Fruit fly (Drosophila melanogaster) whole organism, embryonic: ENCODE measurements around the gene CG10341.

Experiments used
- CG10267 ChIP-seq: fragments of 200-800 bp; sonication (Bioruptor generic); optimal IDR thresholded peaks from 2 replicates; lab custom pipeline; 2018; ENCODE audit warnings: missing biosample characterization, mild to moderate bottlenecking, missing genetic modification characterization, moderate library complexity
- CG10462 ChIP-seq: fragments of 200-800 bp; sonication (Bioruptor generic); optimal IDR thresholded peaks from 2 replicates; lab custom pipeline; 2016; ENCODE audit warnings: missing biosample characterization, missing genetic modification characterization
- CG10654 ChIP-seq: fragments of 200-800 bp; sonication (Bioruptor generic); optimal IDR thresholded peaks from 2 replicates; lab custom pipeline; 2016; ENCODE audit warnings: missing biosample characterization, missing genetic modification characterization
- CG12299 ChIP-seq: fragments of 200-800 bp; sonication (Bioruptor generic); optimal IDR thresholded peaks from 2 replicates; lab custom pipeline; 2018; ENCODE audit warnings: missing biosample characterization, mild to moderate bottlenecking, missing genetic modification characterization
- CG13123 ChIP-seq: fragments of 200-800 bp; sonication (Bioruptor generic); optimal IDR thresholded peaks from 2 replicates; lab custom pipeline; 2016; ENCODE audit warnings: missing biosample characterization, missing genetic modification characterization
- CG13296 ChIP-seq: fragments of 200-800 bp; sonication (Bioruptor generic); optimal IDR thresholded peaks from 3 replicates; lab custom pipeline; 2018; ENCODE audit warnings: missing biosample characterization, mild to moderate bottlenecking, missing genetic modification characterization
- CG13775 ChIP-seq: fragments of 200-800 bp; sonication (Bioruptor generic); optimal IDR thresholded peaks from 3 replicates; lab custom pipeline; 2017; ENCODE audit warnings: missing biosample characterization, mild to moderate bottlenecking, missing genetic modification characterization
- CG14965 ChIP-seq: fragments of 200-800 bp; sonication (Bioruptor generic); optimal IDR thresholded peaks from 2 replicates; lab custom pipeline; 2016; ENCODE audit warnings: missing biosample characterization, missing genetic modification characterization, borderline replicate concordance
- CG18262 ChIP-seq: fragments of 200-800 bp; optimal IDR thresholded peaks from 3 replicates; lab custom pipeline; 2019; ENCODE audit warnings: missing biosample characterization, mild to moderate bottlenecking, missing genetic modification characterization, moderate library complexity
- CG18764 ChIP-seq: fragments of 200-800 bp; sonication (Bioruptor generic); optimal IDR thresholded peaks from 3 replicates; lab custom pipeline; 2016; ENCODE audit warnings: missing biosample characterization, missing genetic modification characterization
- CG2875 ChIP-seq: fragments of 200-800 bp; sonication (Bioruptor generic); optimal IDR thresholded peaks from 2 replicates; lab custom pipeline; 2017; ENCODE audit warnings: missing biosample characterization, mild to moderate bottlenecking, missing genetic modification characterization, missing genetic modification reagents
- CG30403 ChIP-seq: fragments of 200-800 bp; sonication (Bioruptor generic); optimal IDR thresholded peaks from 3 replicates; lab custom pipeline; 2016; ENCODE audit warnings: missing biosample characterization, missing genetic modification characterization
- CG31388 ChIP-seq: fragments of 200-800 bp; sonication (Bioruptor generic); optimal IDR thresholded peaks from 2 replicates; lab custom pipeline; 2016; ENCODE audit warnings: missing biosample characterization, missing genetic modification characterization
- CG32532 ChIP-seq: fragments of 200-800 bp; sonication (Bioruptor generic); IDR thresholded peaks from 2 replicates; pipeline ENCODE4 v1.3.6; 2022; ENCODE audit warnings: missing biosample characterization, missing genetic modification characterization
- CG33213 ChIP-seq: fragments of 200-800 bp; sonication (Bioruptor generic); optimal IDR thresholded peaks from 3 replicates; lab custom pipeline; 2016; ENCODE audit warnings: missing biosample characterization, missing genetic modification characterization
- CG34224 ChIP-seq: fragments of 200-800 bp; sonication (Bioruptor generic); IDR thresholded peaks from 3 replicates; pipeline ENCODE4 v1.3.6; 2022; ENCODE audit warnings: missing biosample characterization, missing genetic modification characterization; ENCODE audit not compliant: partially characterized antibody
- CG3726 ChIP-seq: fragments of 200-800 bp; sonication (Bioruptor generic); IDR thresholded peaks from 3 replicates; pipeline ENCODE4, ENCODE4 v1.3.6; 2022; ENCODE audit warnings: missing biosample characterization, missing genetic modification characterization
- CG6765 ChIP-seq: fragments of 200-800 bp; sonication (Bioruptor generic); optimal IDR thresholded peaks from 3 replicates; lab custom pipeline; 2017; ENCODE audit warnings: missing biosample characterization, mild to moderate bottlenecking, missing genetic modification characterization
- CG6854 ChIP-seq: fragments of 200-800 bp; sonication (Bioruptor generic); optimal IDR thresholded peaks from 3 replicates; lab custom pipeline; 2017; ENCODE audit warnings: missing biosample characterization, mild to moderate bottlenecking, missing genetic modification characterization
- CG7372 ChIP-seq: fragments of 200-800 bp; sonication (Bioruptor generic); IDR thresholded peaks from 2 replicates; pipeline ENCODE4 v1.3.6; 2022; ENCODE audit warnings: missing biosample characterization, missing genetic modification characterization
- CG8089 ChIP-seq: fragments of 200-800 bp; sonication (Bioruptor generic); optimal IDR thresholded peaks from 3 replicates; lab custom pipeline; 2016; ENCODE audit warnings: missing biosample characterization, missing genetic modification characterization
- CG8765 ChIP-seq: fragments of 200-800 bp; sonication (Bioruptor generic); IDR thresholded peaks from 2 replicates; pipeline ENCODE4 v1.3.6; 2022; ENCODE audit warnings: missing biosample characterization, missing genetic modification characterization
- CHES-1-like ChIP-seq: fragments of 200-800 bp; sonication (Bioruptor generic); optimal IDR thresholded peaks from 2 replicates; lab custom pipeline; 2016; ENCODE audit warnings: missing biosample characterization, missing genetic modification characterization
- Deaf1 ChIP-seq: fragments of 200-800 bp; optimal IDR thresholded peaks from 3 replicates; lab custom pipeline; 2019; ENCODE audit warnings: missing biosample characterization, mild to moderate bottlenecking, missing genetic modification characterization, moderate library complexity
- Drgx ChIP-seq: fragments of 200-800 bp; sonication (Bioruptor generic); IDR thresholded peaks from 2 replicates; pipeline ENCODE4 v1.3.6; 2022; ENCODE audit warnings: missing biosample characterization, missing genetic modification characterization
- ERR ChIP-seq: fragments of 200-800 bp; sonication (Bioruptor generic); optimal IDR thresholded peaks from 2 replicates; lab custom pipeline; 2016; ENCODE audit warnings: missing biosample characterization, missing genetic modification characterization
- Eip74EF ChIP-seq, 2 experiments: fragments of 200-800 bp in 1 of 2; fragments of >200 bp in 1 of 2; sonication (Bioruptor generic) in 1 of 2; optimal IDR thresholded peaks; 2 replicates each; lab custom pipeline; 2017 to 2019; ENCODE audit warnings: missing biosample characterization in 2 of 2, missing genetic modification characterization in 2 of 2, mild to moderate bottlenecking in 1 of 2, moderate library complexity in 1 of 2
- Ets97D ChIP-seq: fragments of 200-800 bp; sonication (Bioruptor generic); optimal IDR thresholded peaks from 3 replicates; lab custom pipeline; 2016; ENCODE audit warnings: missing biosample characterization, missing genetic modification characterization
- HLHmδ ChIP-seq: fragments of 200-800 bp; sonication (Bioruptor generic); optimal IDR thresholded peaks from 2 replicates; lab custom pipeline; 2018; ENCODE audit warnings: missing biosample characterization, mild to moderate bottlenecking, missing genetic modification characterization, moderate library complexity
- Hmx ChIP-seq: fragments of 200-800 bp; sonication (Bioruptor generic); optimal IDR thresholded peaks from 2 replicates; lab custom pipeline; 2016; ENCODE audit warnings: missing biosample characterization, missing genetic modification characterization
- Hr3 ChIP-seq: fragments of 200-800 bp; sonication (Bioruptor generic); optimal IDR thresholded peaks from 3 replicates; lab custom pipeline; 2016; ENCODE audit warnings: missing biosample characterization, missing genetic modification characterization
- Hr51 ChIP-seq, 2 experiments: fragments of 200-800 bp; sonication (Bioruptor generic); optimal IDR thresholded peaks; 2 replicates in 1 of 2; 3 replicates in 1 of 2; lab custom pipeline; 2016 to 2018; ENCODE audit warnings: missing biosample characterization in 2 of 2, missing genetic modification characterization in 2 of 2, mild to moderate bottlenecking in 1 of 2, moderate library complexity in 1 of 2
- Lhr ChIP-seq: fragments of 200-800 bp; sonication (Bioruptor generic); optimal IDR thresholded peaks from 3 replicates; lab custom pipeline; 2017; ENCODE audit warnings: mild to moderate bottlenecking, missing biosample characterization, missing genetic modification reagents, missing genetic modification characterization
- Med ChIP-seq: fragments of 200-800 bp; sonication (Bioruptor generic); peaks from one replicate; lab custom pipeline; 2016; ENCODE audit warnings: missing biosample characterization, missing genetic modification characterization, mild to moderate bottlenecking, inconsistent platforms, moderate library complexity
- ap ChIP-seq: fragments of 200-800 bp; sonication (Bioruptor generic); IDR thresholded peaks from 2 replicates; pipeline ENCODE4 v1.3.6; 2022; ENCODE audit warnings: missing biosample characterization, missing genetic modification characterization
- bab2 ChIP-seq: fragments of 200-800 bp; sonication (Bioruptor generic); optimal IDR thresholded peaks from 2 replicates; lab custom pipeline; 2016; ENCODE audit warnings: missing biosample characterization, missing genetic modification characterization
- bcd ChIP-seq: fragments of 200-800 bp; sonication (Bioruptor generic); optimal IDR thresholded peaks from 2 replicates; lab custom pipeline; 2017; ENCODE audit warnings: missing biosample characterization, mild to moderate bottlenecking, missing genetic modification characterization
- chif ChIP-seq, 2 experiments: fragments of 200-800 bp; sonication (Bioruptor generic); optimal IDR thresholded peaks; 3 replicates each; lab custom pipeline; 2016; ENCODE audit warnings: missing biosample characterization in 2 of 2, missing genetic modification characterization in 2 of 2
- dmrt11E ChIP-seq: fragments of 200-800 bp; sonication (Bioruptor generic); optimal IDR thresholded peaks from 3 replicates; lab custom pipeline; 2018; ENCODE audit warnings: missing biosample characterization, mild to moderate bottlenecking, missing genetic modification characterization, moderate library complexity
- fd64A ChIP-seq: fragments of 200-800 bp; sonication (Bioruptor generic); optimal IDR thresholded peaks from 3 replicates; lab custom pipeline; 2018; ENCODE audit warnings: missing biosample characterization, mild to moderate bottlenecking, missing genetic modification characterization
- mam ChIP-seq: fragments of 200-800 bp; sonication (Bioruptor generic); optimal IDR thresholded peaks from 3 replicates; lab custom pipeline; 2016; ENCODE audit warnings: missing biosample characterization, missing genetic modification characterization
- nmo ChIP-seq: fragments of 200-800 bp; sonication (Bioruptor generic); optimal IDR thresholded peaks from 2 replicates; lab custom pipeline; 2018; ENCODE audit warnings: missing biosample characterization, mild to moderate bottlenecking, missing genetic modification characterization, moderate library complexity
- onecut ChIP-seq: fragments of 200-800 bp; sonication (Bioruptor generic); IDR thresholded peaks from 2 replicates; pipeline ENCODE4 v1.3.6; 2022; ENCODE audit warnings: missing biosample characterization, missing genetic modification characterization
- sima ChIP-seq: fragments of 200-800 bp; sonication (Bioruptor generic); optimal IDR thresholded peaks from 2 replicates; lab custom pipeline; 2016; ENCODE audit warnings: missing biosample characterization, missing genetic modification characterization
- sqz ChIP-seq: fragments of 200-800 bp; sonication (Bioruptor generic); optimal IDR thresholded peaks from 3 replicates; lab custom pipeline; 2018; ENCODE audit warnings: missing biosample characterization, mild to moderate bottlenecking, missing genetic modification characterization
- toy ChIP-seq: fragments of 200-800 bp; sonication (Bioruptor generic); IDR thresholded peaks from 2 replicates; pipeline ENCODE4 v1.3.6; 2022; ENCODE audit warnings: missing biosample characterization, missing genetic modification characterization
- tup ChIP-seq: fragments of 200-800 bp; sonication (Bioruptor generic); optimal IDR thresholded peaks from 2 replicates; lab custom pipeline; 2016; ENCODE audit warnings: missing biosample characterization, mild to moderate bottlenecking, missing genetic modification characterization, moderate library complexity
- zfh1 ChIP-seq: fragments of 200-800 bp; sonication (Bioruptor generic); IDR thresholded peaks from 3 replicates; pipeline ENCODE4 v1.3.6; 2022; ENCODE audit warnings: missing biosample characterization, missing genetic modification characterization

Gene CG10341

DNA sequence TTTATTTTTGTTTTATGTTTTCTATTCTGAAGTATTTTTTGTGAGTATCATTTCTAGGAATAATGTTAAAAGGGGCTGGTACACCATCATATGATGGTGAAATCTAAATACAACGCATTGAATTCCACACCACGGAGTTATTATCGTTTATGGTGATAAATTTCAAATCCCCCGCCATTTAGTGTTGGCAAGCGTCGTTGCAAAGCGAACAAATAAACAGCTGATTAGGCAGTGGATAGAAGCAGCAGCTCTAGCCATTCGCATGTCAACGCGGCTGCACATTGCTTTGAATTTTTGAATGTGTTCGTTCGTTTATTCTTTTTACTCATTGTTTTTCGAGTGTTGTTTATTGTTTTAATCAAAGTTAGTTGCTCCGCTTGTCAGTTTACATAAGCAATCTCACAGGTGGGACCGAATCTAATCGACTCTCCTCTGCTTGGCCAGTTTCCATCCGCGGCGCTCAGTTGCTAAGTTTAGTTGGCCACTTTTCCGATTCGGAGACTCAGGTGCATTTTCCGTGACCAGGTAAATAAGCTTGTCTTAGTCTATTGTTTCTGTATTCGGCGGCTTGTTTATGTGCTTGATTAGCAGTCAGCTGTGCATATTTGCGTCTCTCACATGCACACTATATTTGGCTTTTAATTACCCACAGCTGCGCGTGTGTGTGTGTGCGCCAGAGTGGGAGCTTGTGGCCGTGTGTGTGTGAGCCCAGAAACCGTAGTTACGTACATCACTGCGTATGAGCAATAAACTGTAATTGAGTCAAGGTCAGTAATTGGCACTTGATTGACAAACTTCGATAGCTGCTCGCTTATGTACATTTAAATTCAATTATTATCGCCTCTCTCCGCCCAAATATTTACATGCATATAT, 21.3 kb upstream of the CG10341 start, which contains the start of the genes Mst36Fa and CG31751 (continued):
- peak; percentile 87 for TF ChIP-seq CG2875 (GFP tag; lab: Kevin White, UChicago)
- peak; percentile 44 for TF ChIP-seq CG30403 (GFP tag; lab: Kevin White, UChicago)
- TF ChIP-seq nmo = peak; percentile 30
- TF ChIP-seq Med = peak; percentile 94
- TF ChIP-seq CG6765 = peak; percentile 87
- peak; percentile 89 for TF ChIP-seq CG6854 (GFP tag; lab: Kevin White, UChicago)
- TF ChIP-seq CG13296 (GFP tag; lab: Kevin White, UChicago) = peak; percentile 89
- peak; percentile 75 for TF ChIP-seq CG10654 (GFP tag; lab: Kevin White, UChicago)
- peak; percentile 42 to 75 for TF ChIP-seq chif (GFP tag; optimal IDR thresholded peaks at IDR 0.05; lab: Kevin White, UChicago)
- peak; percentile 71 for TF ChIP-seq CG7372 (GFP tag; lab: Robert Waterston, UW)
- TF ChIP-seq CG18764 (GFP tag; lab: Kevin White, UChicago) = peak; percentile 65
- TF ChIP-seq Ets97D (GFP tag; lab: Kevin White, UChicago) = peak; percentile 42
- TF ChIP-seq toy = 0 out of 2 replicates have a peak, but pooled peaks have one; percentile 33
- TF ChIP-seq Hmx (GFP tag; lab: Kevin White, UChicago) = peak; percentile 9
- TF ChIP-seq sima (GFP tag; lab: Kevin White, UChicago) = peak; percentile 71
- no peak for TF ChIP-seq CG8765 (GFP tag; lab: Robert Waterston, UW)
- TF ChIP-seq fd64A (GFP tag; lab: Kevin White, UChicago) = peak; percentile 88
- TF ChIP-seq Hr51 (GFP tag; optimal IDR thresholded peaks at IDR 0.05; lab: Kevin White, UChicago) = peak; percentile 43 to 75
- TF ChIP-seq CG14965 (GFP tag; lab: Kevin White, UChicago) = peak; percentile 67
- no peak for TF ChIP-seq ap
- peak; percentile 44 for TF ChIP-seq Lhr (GFP tag; lab: Kevin White, UChicago)
- TF ChIP-seq bcd (GFP tag; lab: Kevin White, UChicago) = peak; percentile 72
- TF ChIP-seq HLHmδ (GFP tag; lab: Kevin White, UChicago) = peak; percentile 72
- peak; percentile 53 for TF ChIP-seq CG33213 (GFP tag; lab: Kevin White, UChicago)
- peak; percentile 55 for TF ChIP-seq ERR (GFP tag; lab: Kevin White, UChicago)
- no peak for TF ChIP-seq Deaf1
- TF ChIP-seq CG18262 (tag; lab: Kevin White, UChicago) = peak; percentile 57
- TF ChIP-seq Drgx (GFP tag; lab: Robert Waterston, UW) = no peak
- TF ChIP-seq CG32532 = peak; percentile 6; the same call in 1 of the 2 replicates
- TF ChIP-seq CHES-1-like (GFP tag; lab: Kevin White, UChicago) = peak; percentile 75
- peak; percentile 85 for TF ChIP-seq CG8089 (GFP tag; lab: Kevin White, UChicago)
- TF ChIP-seq CG12299 (tag; lab: Kevin White, UChicago) = peak; percentile 74
- peak in 1 of 2 experiments; percentile 75 for TF ChIP-seq Eip74EF (GFP tag; optimal IDR thresholded peaks at IDR 0.05; lab: Kevin White, UChicago)
- TF ChIP-seq CG13123 (GFP tag; lab: Kevin White, UChicago) = peak; percentile 79
- TF ChIP-seq CG31388 (GFP tag; lab: Kevin White, UChicago) = no peak
- TF ChIP-seq CG10267 (tag; lab: Kevin White, UChicago) = peak; percentile 90
- peak; percentile 52 for TF ChIP-seq Hr3
- peak; percentile 83 for TF ChIP-seq bab2
- TF ChIP-seq mam (GFP tag; lab: Kevin White, UChicago) = peak; percentile 58
- peak; percentile 34; the same call in 2 of the 3 replicates for TF ChIP-seq CG34224 (GFP tag; lab: Robert Waterston, UW)
- peak; percentile 74 for TF ChIP-seq onecut (GFP tag; lab: Robert Waterston, UW)
- no peak for TF ChIP-seq CG3726 (GFP tag; lab: Robert Waterston, UW)
- no peak for TF ChIP-seq dmrt11E (tag; lab: Kevin White, UChicago)
- peak; percentile 71 for TF ChIP-seq tup (GFP tag; lab: Kevin White, UChicago)
- TF ChIP-seq sqz (GFP tag; lab: Kevin White, UChicago) = no peak
- TF ChIP-seq CG10462 (GFP tag; lab: Kevin White, UChicago) = peak; percentile 18
- TF ChIP-seq CG13775 (GFP tag; lab: Kevin White, UChicago) = peak; percentile 43
- peak; percentile 55; the same call in 1 of the 3 replicates for TF ChIP-seq zfh1 (GFP tag; lab: Robert Waterston, UW)
